Fruit fly (Drosophila melanogaster): Measurements from ENCODE around the gene Nmdmc.

Nmdmc gene

DNA sequence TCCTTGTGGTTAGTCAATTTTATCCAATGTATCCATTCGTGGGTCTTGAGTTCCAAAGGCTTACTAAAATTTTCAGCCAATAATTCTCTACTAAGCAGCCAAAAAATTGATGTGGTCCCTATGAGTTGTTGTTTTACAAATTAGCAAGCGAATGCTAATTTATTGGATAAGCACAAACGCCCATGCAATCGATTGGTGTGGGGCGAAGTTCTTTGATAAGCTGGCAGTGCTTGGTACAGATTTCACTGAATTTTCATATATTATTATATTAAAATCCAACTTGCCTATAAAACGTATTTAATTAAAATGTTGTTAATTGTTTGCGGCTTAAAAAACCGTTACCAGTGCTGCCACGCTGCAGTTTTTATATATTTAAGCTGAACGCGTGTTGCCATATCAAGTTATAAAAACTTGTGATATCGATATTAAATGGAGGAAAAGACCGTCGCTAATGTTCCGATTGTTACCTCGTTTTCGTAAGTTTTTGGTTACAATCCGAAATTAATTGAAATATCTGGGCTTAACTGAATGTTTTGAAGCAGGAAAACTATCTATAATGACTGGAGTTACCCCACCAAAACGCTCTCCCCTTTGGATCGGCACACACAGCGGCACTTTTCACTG, 46.6 kb downstream of the Nmdmc start, which contains the start of the genes CG31100 and CG11980 (continued):
- no peak for TF ChIP-seq caup (GFP tag; optimal IDR thresholded peaks at IDR 0.05; ENCODE audit: severe bottlenecking)
- peak; percentile 24 for TF ChIP-seq CG15601 (tag; optimal IDR thresholded peaks at IDR 0.05)
- TF ChIP-seq ato (GFP tag; IDR thresholded peaks at IDR 0.05; ENCODE audit: partially characterized antibody), result 0 out of 2 replicates have a peak, but pooled peaks have one; percentile 39
- no peak for TF ChIP-seq CG11695 (GFP tag; IDR thresholded peaks at IDR 0.05)
- TF ChIP-seq CG6689 (GFP tag; IDR thresholded peaks at IDR 0.05), result no peak
- TF ChIP-seq psq (GFP tag; optimal IDR thresholded peaks at IDR 0.05), result no peak
- no peak for TF ChIP-seq ham (GFP tag; IDR thresholded peaks at IDR 0.05)
- TF ChIP-seq CG7928 (GFP tag; optimal IDR thresholded peaks at IDR 0.05), result no peak
- TF ChIP-seq CG12299 (tag; optimal IDR thresholded peaks at IDR 0.05), result no peak
- no peak for TF ChIP-seq Pdp1 (GFP tag; optimal IDR thresholded peaks at IDR 0.05)
- TF ChIP-seq CG10267 (tag; optimal IDR thresholded peaks at IDR 0.05), result peak; percentile 55
- TF ChIP-seq Atf-2 (GFP tag; optimal IDR thresholded peaks at IDR 0.05), result no peak
- TF ChIP-seq CG6791 (GFP tag; IDR thresholded peaks at IDR 0.05; ENCODE audit: partially characterized antibody), result peak; percentile 72; the same call in 2 of the 3 replicates
- no peak for TF ChIP-seq CG13123 (GFP tag; optimal IDR thresholded peaks at IDR 0.05)
- TF ChIP-seq CG7357 (GFP tag; IDR thresholded peaks at IDR 0.05), result no peak
- TF ChIP-seq Fer1 (GFP tag; optimal IDR thresholded peaks at IDR 0.05), result peak; percentile 17
- TF ChIP-seq unc-4 (GFP tag; IDR thresholded peaks at IDR 0.05; ENCODE audit: partially characterized antibody), result peak; percentile 83
- TF ChIP-seq CG31224 (GFP tag; IDR thresholded peaks at IDR 0.05), result no peak
- TF ChIP-seq HmgD (GFP tag; optimal IDR thresholded peaks at IDR 0.05), result no peak
- no peak for TF ChIP-seq hkb (optimal IDR thresholded peaks at IDR 0.05)
- TF ChIP-seq hkb (GFP tag; IDR thresholded peaks at IDR 0.05), result no peak
- no peak for TF ChIP-seq Hey (tag; optimal IDR thresholded peaks at IDR 0.05)
- no peak for TF ChIP-seq ci (GFP tag; IDR thresholded peaks at IDR 0.05)
- no peak for TF ChIP-seq zf30C (GFP tag; optimal IDR thresholded peaks at IDR 0.05)
- no peak for TF ChIP-seq jing (GFP tag; optimal IDR thresholded peaks at IDR 0.05)
- TF ChIP-seq Dip2 (GFP tag; IDR thresholded peaks at IDR 0.05), result no peak
- TF ChIP-seq CG7271 (tag; optimal IDR thresholded peaks at IDR 0.05), result no peak
- TF ChIP-seq CG18476 (GFP tag; optimal IDR thresholded peaks at IDR 0.05), result no peak
- no peak for TF ChIP-seq CG2875 (GFP tag; optimal IDR thresholded peaks at IDR 0.05)
- peak; percentile 78 for TF ChIP-seq Ets97D (GFP tag; optimal IDR thresholded peaks at IDR 0.05)
- TF ChIP-seq ash1 (GFP tag; optimal IDR thresholded peaks at IDR 0.05), result no peak
- no peak for TF ChIP-seq aop (GFP tag; IDR thresholded peaks at IDR 0.05)
- TF ChIP-seq Rx (GFP tag; IDR thresholded peaks at IDR 0.05), result no peak
- no peak for TF ChIP-seq CG1602 (GFP tag; optimal IDR thresholded peaks at IDR 0.05)
- no peak for TF ChIP-seq ap (GFP tag; IDR thresholded peaks at IDR 0.05)
- no peak for TF ChIP-seq maf-S (GFP tag; optimal IDR thresholded peaks at IDR 0.05)
- TF ChIP-seq CG10209 (GFP tag; optimal IDR thresholded peaks at IDR 0.05), result no peak
- TF ChIP-seq zen2 (GFP tag; IDR thresholded peaks at IDR 0.05; ENCODE audit: partially characterized antibody), result peak; percentile 55; the same call in 2 of the 3 replicates
- TF ChIP-seq ERR (GFP tag; optimal IDR thresholded peaks at IDR 0.05), result no peak
- TF ChIP-seq CHES-1-like (GFP tag; optimal IDR thresholded peaks at IDR 0.05), result peak; percentile 33
- TF ChIP-seq tgo (GFP tag; IDR thresholded peaks at IDR 0.05), result no peak
- TF ChIP-seq Oaz (GFP tag; IDR thresholded peaks at IDR 0.05), result no peak
- TF ChIP-seq Ets65A (GFP tag), result no peak
- TF ChIP-seq CG11085 (GFP tag; IDR thresholded peaks at IDR 0.05), result no peak
- TF ChIP-seq Ravus (GFP tag; IDR thresholded peaks at IDR 0.05), result no peak
- TF ChIP-seq mld (GFP tag; IDR thresholded peaks at IDR 0.05; ENCODE audit: partially characterized antibody), result no peak
- TF ChIP-seq HLH4C (GFP tag; IDR thresholded peaks at IDR 0.05; ENCODE audit: partially characterized antibody), result peak; percentile 49; the same call in 2 of the 3 replicates
- no peak for TF ChIP-seq CG30431 (GFP tag; optimal IDR thresholded peaks at IDR 0.05)
- TF ChIP-seq CG17912 (GFP tag; optimal IDR thresholded peaks at IDR 0.05), result no peak
- peak; percentile 56 for TF ChIP-seq HmgZ (tag; optimal IDR thresholded peaks at IDR 0.05)
- TF ChIP-seq CG11560 (tag; IDR thresholded peaks at IDR 0.05), result no peak

Data from whole organism, embryonic.